Fruit fly (Drosophila melanogaster) whole organism, embryonic: ENCODE measurements around the gene Tssk.

Experiments used
- Adf1 ChIP-seq: fragments of 200-800 bp; sonication (Bioruptor generic); IDR thresholded peaks from 2 replicates; pipeline ENCODE4 v1.3.6; 2022; ENCODE audit warnings: missing biosample characterization, missing genetic modification characterization
- B-H2 ChIP-seq: fragments of 200-800 bp; sonication (Bioruptor generic); optimal IDR thresholded peaks from 2 replicates; lab custom pipeline; 2018; ENCODE audit warnings: missing biosample characterization, mild to moderate bottlenecking, missing genetic modification characterization
- CG1024 ChIP-seq: fragments of 200-800 bp; sonication (Bioruptor generic); IDR thresholded peaks from 2 replicates; pipeline ENCODE4 v1.3.6; 2022; ENCODE audit warnings: missing biosample characterization, missing genetic modification characterization
- CG10462 ChIP-seq: fragments of 200-800 bp; sonication (Bioruptor generic); optimal IDR thresholded peaks from 2 replicates; lab custom pipeline; 2016; ENCODE audit warnings: missing biosample characterization, missing genetic modification characterization
- CG12219 ChIP-seq: fragments of 200-800 bp; sonication (Bioruptor generic); optimal IDR thresholded peaks from 3 replicates; lab custom pipeline; 2018; ENCODE audit warnings: missing biosample characterization, mild to moderate bottlenecking, missing genetic modification characterization
- CG12659 ChIP-seq: fragments of 200-800 bp; sonication (Bioruptor generic); optimal IDR thresholded peaks from 3 replicates; lab custom pipeline; 2017; ENCODE audit warnings: mild to moderate bottlenecking, missing biosample characterization, missing genetic modification reagents, missing genetic modification characterization
- CG12942 ChIP-seq: fragments of 200-800 bp; sonication (Bioruptor generic); optimal IDR thresholded peaks from 3 replicates; lab custom pipeline; 2016; ENCODE audit warnings: missing biosample characterization, missing genetic modification characterization
- CG30431 ChIP-seq: fragments of 200-800 bp; sonication (Bioruptor generic); optimal IDR thresholded peaks from 2 replicates; lab custom pipeline; 2017; ENCODE audit warnings: missing biosample characterization, missing genetic modification characterization
- CG31365 ChIP-seq: fragments of 200-800 bp; sonication (Bioruptor generic); optimal IDR thresholded peaks from 2 replicates; lab custom pipeline; 2018; ENCODE audit warnings: missing biosample characterization, mild to moderate bottlenecking, missing genetic modification characterization
- CG34422 ChIP-seq: fragments of 200-800 bp; sonication (Bioruptor generic); IDR thresholded peaks from 3 replicates; pipeline ENCODE4 v1.3.6; 2022; ENCODE audit warnings: missing biosample characterization, missing genetic modification characterization
- CG3847 ChIP-seq: fragments of 200-800 bp; sonication (Bioruptor generic); IDR thresholded peaks from 2 replicates; pipeline ENCODE4 v1.3.6; 2022; ENCODE audit warnings: missing biosample characterization, missing genetic modification characterization
- CG6272 ChIP-seq: fragments of 200-800 bp; sonication (Bioruptor generic); IDR thresholded peaks from 2 replicates; pipeline ENCODE4 v1.3.6; 2022; ENCODE audit warnings: missing biosample characterization, missing genetic modification characterization
- CG6683 ChIP-seq: fragments of 200-800 bp; sonication (Bioruptor generic); optimal IDR thresholded peaks from 2 replicates; lab custom pipeline; 2017; ENCODE audit warnings: missing biosample characterization, mild to moderate bottlenecking, missing genetic modification characterization, missing genetic modification reagents
- CG6791 ChIP-seq: fragments of 200-800 bp; sonication (Bioruptor generic); IDR thresholded peaks from 3 replicates; pipeline ENCODE4 v1.3.6; 2022; ENCODE audit warnings: missing biosample characterization, missing genetic modification characterization; ENCODE audit not compliant: partially characterized antibody
- CG7928 ChIP-seq: fragments of 200-800 bp; sonication (Bioruptor generic); optimal IDR thresholded peaks from 2 replicates; lab custom pipeline; 2017; ENCODE audit warnings: missing biosample characterization, mild to moderate bottlenecking, missing genetic modification characterization
- CG7963 ChIP-seq: fragments of 200-800 bp; sonication (Bioruptor generic); IDR thresholded peaks from 3 replicates; pipeline ENCODE4 v1.3.6; 2022; ENCODE audit warnings: missing biosample characterization, missing genetic modification characterization; ENCODE audit not compliant: partially characterized antibody
- CG8765 ChIP-seq: fragments of 200-800 bp; sonication (Bioruptor generic); IDR thresholded peaks from 2 replicates; pipeline ENCODE4 v1.3.6; 2022; ENCODE audit warnings: missing biosample characterization, missing genetic modification characterization
- CG8924 ChIP-seq: fragments of 200-800 bp; optimal IDR thresholded peaks from 3 replicates; lab custom pipeline; 2019; ENCODE audit warnings: missing biosample characterization, mild to moderate bottlenecking, missing genetic modification characterization, moderate library complexity
- CkIIα-i1 ChIP-seq: fragments of 200-800 bp; sonication (Bioruptor generic); IDR thresholded peaks from 2 replicates; pipeline ENCODE4 v1.3.6; 2022; ENCODE audit warnings: missing biosample characterization, missing genetic modification characterization
- Dfd ChIP-seq, 2 experiments: fragments of >200 bp; optimal IDR thresholded peaks; 2 replicates each; lab custom pipeline; 2017; ENCODE audit warnings: missing biosample characterization in 2 of 2, missing genetic modification characterization in 2 of 2
- Dip3 ChIP-seq: fragments of 200-800 bp; sonication (Bioruptor generic); optimal IDR thresholded peaks from 3 replicates; lab custom pipeline; 2016; ENCODE audit warnings: missing biosample characterization, missing genetic modification characterization
- E2f1 ChIP-seq: fragments of 200-800 bp; sonication (Bioruptor generic); IDR thresholded peaks from 2 replicates; pipeline ENCODE4 v1.3.6; 2022; ENCODE audit warnings: missing biosample characterization, missing genetic modification characterization
- HLH4C ChIP-seq: fragments of 200-800 bp; sonication (Bioruptor generic); IDR thresholded peaks from 3 replicates; pipeline ENCODE4 v1.3.6; 2022; ENCODE audit warnings: missing biosample characterization, missing genetic modification characterization; ENCODE audit not compliant: partially characterized antibody
- Hr3 ChIP-seq: fragments of 200-800 bp; sonication (Bioruptor generic); optimal IDR thresholded peaks from 3 replicates; lab custom pipeline; 2016; ENCODE audit warnings: missing biosample characterization, missing genetic modification characterization
- Hr39 ChIP-seq: fragments of >200 bp; optimal IDR thresholded peaks from 2 replicates; lab custom pipeline; 2017
- Hsf ChIP-seq: fragments of 200-800 bp; sonication (Bioruptor generic); optimal IDR thresholded peaks from 3 replicates; lab custom pipeline; 2016; ENCODE audit warnings: missing biosample characterization, missing genetic modification characterization
- Jarid2 ChIP-seq: fragments of 200-800 bp; sonication (Bioruptor generic); optimal IDR thresholded peaks from 3 replicates; lab custom pipeline; 2017; ENCODE audit warnings: mild to moderate bottlenecking, missing biosample characterization, missing genetic modification reagents, missing genetic modification characterization
- NC2α ChIP-seq: fragments of 200-800 bp; sonication (Bioruptor generic); optimal IDR thresholded peaks from 2 replicates; lab custom pipeline; 2016; ENCODE audit warnings: missing biosample characterization, missing genetic modification characterization
- Nf-YA ChIP-seq: fragments of 200-800 bp; sonication (Bioruptor generic); IDR thresholded peaks from 2 replicates; pipeline ENCODE4 v1.3.6; 2022; ENCODE audit warnings: missing biosample characterization, missing genetic modification characterization
- Ptx1 ChIP-seq: fragments of 200-800 bp; sonication (Bioruptor generic); IDR thresholded peaks from 2 replicates; pipeline ENCODE4 v1.3.6; 2022; ENCODE audit warnings: missing biosample characterization, missing genetic modification characterization
- Usf ChIP-seq: fragments of 200-800 bp; sonication (Bioruptor generic); optimal IDR thresholded peaks from 2 replicates; lab custom pipeline; 2017; ENCODE audit warnings: missing genotype, missing biosample characterization, missing genetic modification characterization
- Xrp1 ChIP-seq: fragments of 200-800 bp; sonication (Bioruptor generic); IDR thresholded peaks from 2 replicates; pipeline ENCODE4 v1.3.6; 2022; ENCODE audit warnings: missing biosample characterization, missing genetic modification characterization
- bbx ChIP-seq: fragments of 200-800 bp; sonication (Bioruptor generic); IDR thresholded peaks from 2 replicates; pipeline ENCODE4 v1.3.6; 2022; ENCODE audit warnings: missing biosample characterization, missing genetic modification characterization; ENCODE audit not compliant: partially characterized antibody
- disco-r ChIP-seq: fragments of 200-800 bp; sonication (Bioruptor generic); optimal IDR thresholded peaks from 2 replicates; lab custom pipeline; 2016; ENCODE audit warnings: missing biosample characterization, missing genetic modification characterization
- fd96Cb ChIP-seq: fragments of 200-800 bp; sonication (Bioruptor generic); optimal IDR thresholded peaks from 2 replicates; lab custom pipeline; 2018; ENCODE audit warnings: missing biosample characterization, mild to moderate bottlenecking, missing genetic modification characterization, moderate library complexity
- fu2 ChIP-seq: fragments of 200-800 bp; sonication (Bioruptor generic); optimal IDR thresholded peaks from 2 replicates; lab custom pipeline; 2016; ENCODE audit warnings: missing biosample characterization, missing genetic modification characterization
- gsb ChIP-seq: fragments of 200-800 bp; sonication (Bioruptor generic); IDR thresholded peaks from 2 replicates; pipeline ENCODE4 v1.3.6; 2022; ENCODE audit warnings: missing biosample characterization, missing genetic modification characterization
- hb ChIP-seq: fragments of 200-800 bp; sonication (Bioruptor generic); IDR thresholded peaks from 3 replicates; pipeline ENCODE4 v1.3.6; 2022; ENCODE audit warnings: missing biosample characterization, missing genetic modification characterization; ENCODE audit not compliant: partially characterized antibody
- jumu ChIP-seq: fragments of 200-800 bp; sonication (Bioruptor generic); optimal IDR thresholded peaks from 3 replicates; lab custom pipeline; 2016; ENCODE audit warnings: missing biosample characterization, missing genetic modification characterization
- knrl ChIP-seq: fragments of 200-800 bp; sonication (Bioruptor generic); IDR thresholded peaks from 3 replicates; pipeline ENCODE4 v1.3.6; 2022; ENCODE audit warnings: missing biosample characterization, missing genetic modification characterization; ENCODE audit not compliant: partially characterized antibody
- maf-S ChIP-seq: fragments of 200-800 bp; sonication (Bioruptor generic); optimal IDR thresholded peaks from 2 replicates; lab custom pipeline; 2016; ENCODE audit warnings: missing biosample characterization, missing genetic modification characterization
- nerfin-1 ChIP-seq: fragments of 200-800 bp; sonication (Bioruptor generic); optimal IDR thresholded peaks from 3 replicates; lab custom pipeline; 2019; ENCODE audit warnings: missing biosample characterization, mild to moderate bottlenecking, missing genetic modification characterization, moderate library complexity
- pho ChIP-seq: fragments of 200-800 bp; sonication (Bioruptor generic); optimal IDR thresholded peaks from 2 replicates; lab custom pipeline; 2016; ENCODE audit warnings: missing biosample characterization, missing genetic modification characterization
- psq ChIP-seq: fragments of 200-800 bp; sonication (Bioruptor generic); optimal IDR thresholded peaks from 2 replicates; lab custom pipeline; 2017; ENCODE audit warnings: missing biosample characterization, missing genetic modification characterization
- repo ChIP-seq: fragments of 200-800 bp; sonication (Bioruptor generic); optimal IDR thresholded peaks from 2 replicates; lab custom pipeline; 2016; ENCODE audit warnings: missing biosample characterization, missing genetic modification characterization
- sens ChIP-seq: fragments of 200-800 bp; sonication (Bioruptor generic); peaks from one replicate; lab custom pipeline; 2016; ENCODE audit warnings: missing biosample characterization, missing genetic modification characterization
- shn ChIP-seq: fragments of 200-800 bp; sonication (Bioruptor generic); optimal IDR thresholded peaks from 3 replicates; lab custom pipeline; 2016; ENCODE audit warnings: missing biosample characterization, missing genetic modification characterization
- sr ChIP-seq: fragments of 200-800 bp; sonication (Bioruptor generic); IDR thresholded peaks from 3 replicates; pipeline ENCODE4 v1.3.6; 2022; ENCODE audit warnings: missing biosample characterization, missing genetic modification characterization
- trh ChIP-seq: fragments of 200-800 bp; sonication (Bioruptor generic); optimal IDR thresholded peaks from 2 replicates; lab custom pipeline; 2016; ENCODE audit warnings: missing biosample characterization, missing genetic modification characterization
- vfl ChIP-seq: fragments of 200-800 bp; sonication (Bioruptor generic); optimal IDR thresholded peaks from 2 replicates; lab custom pipeline; 2016; ENCODE audit warnings: missing biosample characterization, missing genetic modification characterization
- zfh1 ChIP-seq: fragments of 200-800 bp; sonication (Bioruptor generic); IDR thresholded peaks from 3 replicates; pipeline ENCODE4 v1.3.6; 2022; ENCODE audit warnings: missing biosample characterization, missing genetic modification characterization

Gene Tssk

DNA sequence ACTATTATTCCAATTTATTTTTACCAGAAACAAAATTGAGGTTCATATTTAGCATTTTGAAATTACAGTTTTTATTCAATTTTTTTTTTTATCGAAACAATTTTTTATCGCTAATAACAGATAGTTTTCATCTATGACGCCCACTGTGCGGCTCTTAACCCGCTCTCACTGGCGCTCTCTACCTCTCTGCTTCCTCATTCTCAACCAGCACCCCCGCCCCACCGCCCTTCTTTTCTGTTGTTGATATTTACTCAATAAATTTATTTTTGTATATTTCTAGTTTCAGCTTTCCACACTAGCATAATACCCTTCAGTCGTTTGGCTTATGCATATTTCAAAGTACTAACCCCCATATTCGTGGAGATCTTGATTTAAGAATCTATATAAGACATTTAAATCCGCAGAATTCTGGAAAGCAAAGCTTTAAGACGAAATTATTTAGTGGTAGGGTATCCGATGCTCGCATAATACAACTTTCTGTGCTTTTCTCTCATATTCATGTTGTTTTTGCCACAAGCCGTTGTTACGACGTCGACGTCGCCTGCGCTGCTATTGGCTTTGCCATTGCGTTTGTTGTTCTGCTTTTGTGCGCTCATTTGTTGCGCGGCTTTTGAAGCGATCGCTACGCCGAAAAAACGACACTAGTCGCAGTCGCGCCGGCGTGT, 14.5 kb upstream of the Tssk start (continued):
- TF ChIP-seq Jarid2 (GFP tag; lab: Kevin White, UChicago): peak; percentile 83
- peak; percentile 95 for TF ChIP-seq gsb (GFP tag; lab: Robert Waterston, UW)
- peak; percentile 97 for TF ChIP-seq CG34422 (GFP tag; lab: Robert Waterston, UW)
- peak; percentile 94 for TF ChIP-seq nerfin-1 (tag; lab: Kevin White, UChicago)
- TF ChIP-seq fu2 (GFP tag; lab: Kevin White, UChicago): peak; percentile 92
- TF ChIP-seq shn (GFP tag; lab: Kevin White, UChicago): peak; percentile 93
- peak; percentile 93 for TF ChIP-seq CG12219 (GFP tag; lab: Kevin White, UChicago)
- TF ChIP-seq Dip3 (GFP tag; lab: Kevin White, UChicago): peak; percentile 94
- peak; percentile 98 for TF ChIP-seq CG12659 (GFP tag; lab: Kevin White, UChicago)
- TF ChIP-seq Hr3 (GFP tag; lab: Kevin White, UChicago): peak; percentile 97
- peak; percentile 97 for TF ChIP-seq CG12942
- TF ChIP-seq CG8924 (tag; lab: Kevin White, UChicago): peak; percentile 99
- peak; percentile 96 for TF ChIP-seq jumu (GFP tag; lab: Kevin White, UChicago)
- peak; percentile 100 for TF ChIP-seq sens (GFP tag; lab: Kevin White, UChicago)
- peak; percentile 93 for TF ChIP-seq CG6683
- peak; percentile 90 for TF ChIP-seq Nf-YA (GFP tag; lab: Robert Waterston, UW)
- TF ChIP-seq CG30431 (GFP tag; lab: Kevin White, UChicago): peak; percentile 95
- peak; percentile 96 for TF ChIP-seq Xrp1 (GFP tag; lab: Robert Waterston, UW)
- TF ChIP-seq pho (GFP tag; lab: Kevin White, UChicago): peak; percentile 97
- TF ChIP-seq psq: peak; percentile 95
- TF ChIP-seq B-H2 (GFP tag; lab: Kevin White, UChicago): peak; percentile 91
- TF ChIP-seq Hsf: peak; percentile 96
- peak; percentile 21; the same call in 1 of the 3 replicates for TF ChIP-seq HLH4C (GFP tag; lab: Robert Waterston, UW)
- TF ChIP-seq Dfd (GFP tag; optimal IDR thresholded peaks at IDR 0.05; lab: Kevin White, UChicago): no peak
- peak; percentile 95 for TF ChIP-seq Ptx1
- no peak for TF ChIP-seq hb (GFP tag; lab: Robert Waterston, UW)
- peak; percentile 94 for TF ChIP-seq zfh1 (GFP tag; lab: Robert Waterston, UW)
- peak; percentile 95 for TF ChIP-seq E2f1 (GFP tag; lab: Robert Waterston, UW)
- TF ChIP-seq CG7963 (GFP tag; lab: Robert Waterston, UW): no peak
- TF ChIP-seq sr (GFP tag; lab: Robert Waterston, UW): peak; percentile 85
- TF ChIP-seq Adf1: peak; percentile 95
- peak; percentile 90 for TF ChIP-seq Usf (GFP tag; lab: Kevin White, UChicago)
- peak; percentile 93 for TF ChIP-seq repo (GFP tag; lab: Kevin White, UChicago)
- TF ChIP-seq vfl: peak; percentile 96
- TF ChIP-seq CG8765 (GFP tag; lab: Robert Waterston, UW): peak; percentile 76
- peak; percentile 94 for TF ChIP-seq maf-S (GFP tag; lab: Kevin White, UChicago)
- peak; percentile 86 for TF ChIP-seq CG6272 (GFP tag; lab: Robert Waterston, UW)
- peak; percentile 91 for TF ChIP-seq CG10462
- TF ChIP-seq trh (GFP tag; lab: Kevin White, UChicago): peak; percentile 94
- peak; percentile 96 for TF ChIP-seq disco-r (GFP tag; lab: Kevin White, UChicago)
- TF ChIP-seq NC2α: peak; percentile 96
- TF ChIP-seq knrl (GFP tag; lab: Robert Waterston, UW): 0 out of 3 replicates have a peak, but pooled peaks have one; percentile 43
- TF ChIP-seq Hr39 (lab: Kevin White, UChicago): no peak
- peak; percentile 56; the same call in 1 of the 2 replicates for TF ChIP-seq CkIIα-i1 (GFP tag; lab: Robert Waterston, UW)
- TF ChIP-seq fd96Cb (tag; lab: Kevin White, UChicago): peak; percentile 97
- TF ChIP-seq CG7928 (GFP tag; lab: Kevin White, UChicago): peak; percentile 76
- peak; percentile 86 for TF ChIP-seq CG31365
- peak; percentile 88 for TF ChIP-seq CG1024 (GFP tag; lab: Robert Waterston, UW)
- peak; percentile 34; the same call in 1 of the 2 replicates for TF ChIP-seq bbx (GFP tag; lab: Robert Waterston, UW)
- no peak for TF ChIP-seq CG6791 (GFP tag; lab: Robert Waterston, UW)
- peak; percentile 95 for TF ChIP-seq CG3847
